Fruit fly (Drosophila melanogaster): ENCODE data around the gene CG1227.

The CG1227 gene

DNA sequence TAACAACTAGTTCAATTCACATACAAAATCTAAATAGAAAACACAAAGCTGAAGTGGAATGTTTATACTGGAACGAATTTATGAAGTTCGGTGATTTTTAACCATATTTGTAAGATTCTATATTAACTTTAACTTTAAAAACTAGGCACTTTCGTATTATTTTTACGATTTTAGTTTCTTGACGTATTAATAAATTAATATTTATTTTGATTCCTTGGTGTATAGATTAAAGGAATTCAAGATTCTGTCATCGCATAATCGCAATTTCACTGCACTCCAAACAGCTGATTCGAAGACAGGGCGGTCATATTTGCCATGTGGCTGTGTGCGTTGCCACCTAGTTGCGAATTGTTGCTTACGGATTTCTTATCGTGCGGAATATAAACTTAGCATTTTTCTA is at the start of gene CG1227, which contains the start of gene Dtwd2 (continued):
- TF ChIP-seq Ets65A (GFP tag), result no peak
- peak; percentile 93 for TF ChIP-seq CG34376 (GFP tag; optimal IDR thresholded peaks at IDR 0.05)
- TF ChIP-seq Xbp1 (GFP tag; optimal IDR thresholded peaks at IDR 0.05), result peak; percentile 88
- no peak for TF ChIP-seq CG4282 (GFP tag; optimal IDR thresholded peaks at IDR 0.05)
- peak; percentile 47; the same call in 1 of the 2 replicates for TF ChIP-seq Rx (GFP tag; IDR thresholded peaks at IDR 0.05)
- no peak for TF ChIP-seq CG2129 (GFP tag; IDR thresholded peaks at IDR 0.05; ENCODE audit: partially characterized antibody)
- peak; percentile 48 for TF ChIP-seq chn (GFP tag; optimal IDR thresholded peaks at IDR 0.05)
- TF ChIP-seq CG18599 (GFP tag; optimal IDR thresholded peaks at IDR 0.05), result peak; percentile 93
- TF ChIP-seq CG11093 (GFP tag; IDR thresholded peaks at IDR 0.05), result no peak
- peak; percentile 32 for TF ChIP-seq Ets97D (GFP tag; optimal IDR thresholded peaks at IDR 0.05)
- TF ChIP-seq klu (GFP tag; IDR thresholded peaks at IDR 0.05), result peak; percentile 67
- peak; percentile 89 for TF ChIP-seq CG7372 (GFP tag; IDR thresholded peaks at IDR 0.05)
- TF ChIP-seq CG4424 (GFP tag; optimal IDR thresholded peaks at IDR 0.05), result peak; percentile 81
- TF ChIP-seq Oli (tag; optimal IDR thresholded peaks at IDR 0.05), result peak; percentile 87
- TF ChIP-seq H15 (GFP tag; IDR thresholded peaks at IDR 0.05), result peak; percentile 78; the same call in 2 of the 3 replicates
- peak; percentile 69 for TF ChIP-seq CG2116 (GFP tag; optimal IDR thresholded peaks at IDR 0.05)
- TF ChIP-seq otp (GFP tag; IDR thresholded peaks at IDR 0.05), result peak; percentile 64; the same call in 2 of the 3 replicates
- TF ChIP-seq CG30431 (GFP tag; optimal IDR thresholded peaks at IDR 0.05), result peak; percentile 26
- TF ChIP-seq CG17802 (tag; optimal IDR thresholded peaks at IDR 0.05), result peak; percentile 49
- peak; percentile 96 for TF ChIP-seq ci (GFP tag; IDR thresholded peaks at IDR 0.05)
- peak; percentile 13 for TF ChIP-seq Bdp1 (GFP tag; optimal IDR thresholded peaks at IDR 0.05)
- no peak; the same call in 2 of the 3 replicates for TF ChIP-seq CG2199 (GFP tag; IDR thresholded peaks at IDR 0.05)
- peak; percentile 55; the same call in 1 of the 2 replicates for TF ChIP-seq CG10959 (GFP tag; IDR thresholded peaks at IDR 0.05)
- TF ChIP-seq CG43689 (GFP tag; IDR thresholded peaks at IDR 0.05), result peak; percentile 82
- TF ChIP-seq nerfin-2 (GFP tag; IDR thresholded peaks at IDR 0.05; ENCODE audit: partially characterized antibody), result no peak
- peak; percentile 83 for TF ChIP-seq wdn (GFP tag; IDR thresholded peaks at IDR 0.05)
- no peak; the same call in none of the 2 replicates for TF ChIP-seq CG31441 (GFP tag; IDR thresholded peaks at IDR 0.05)

DNA sequence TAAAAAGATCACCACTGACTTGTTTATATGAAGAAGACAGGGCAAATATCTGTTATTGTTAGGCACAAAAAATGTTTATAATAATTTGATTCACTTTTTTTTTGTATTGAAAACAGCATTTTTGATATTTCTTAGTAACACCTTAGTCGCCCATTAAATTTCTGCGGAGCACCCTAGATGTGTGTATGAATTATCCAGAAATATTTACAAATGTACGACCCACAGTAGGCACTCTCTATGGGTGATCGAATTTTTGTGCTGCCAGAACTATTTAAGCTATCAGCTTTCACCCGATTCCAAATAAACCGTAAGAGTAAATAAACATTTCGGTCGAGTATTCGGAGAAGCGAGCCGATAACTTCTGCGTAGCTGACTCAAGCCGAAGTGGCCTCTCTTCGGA is 36.1 kb upstream of the CG1227 start, which contains the start of gene RacGAP84C:
RacGAP84C (plus strand) TSS at position 301 of the 400 bp plus-strand sequence.
- no peak for TF ChIP-seq org-1 (GFP tag; optimal IDR thresholded peaks at IDR 0.05)
- no peak for TF ChIP-seq chinmo (GFP tag; IDR thresholded peaks at IDR 0.05; ENCODE audit: partially characterized antibody)
- TF ChIP-seq ab (GFP tag; optimal IDR thresholded peaks at IDR 0.05), result no peak
- no peak for TF ChIP-seq CG11695 (GFP tag; IDR thresholded peaks at IDR 0.05)
- TF ChIP-seq CG2712 (tag; optimal IDR thresholded peaks at IDR 0.05), result no peak
- no peak for TF ChIP-seq CG17186 (GFP tag; optimal IDR thresholded peaks at IDR 0.05)
- no peak for TF ChIP-seq gcm (GFP tag; optimal IDR thresholded peaks at IDR 0.05)
- no peak for TF ChIP-seq fd64A (GFP tag; optimal IDR thresholded peaks at IDR 0.05)
- no peak for TF ChIP-seq sqz (GFP tag; optimal IDR thresholded peaks at IDR 0.05)
- no peak for TF ChIP-seq CG34376 (GFP tag; optimal IDR thresholded peaks at IDR 0.05)
- TF ChIP-seq Dip3 (GFP tag; optimal IDR thresholded peaks at IDR 0.05), result no peak
- no peak for TF ChIP-seq Rx (GFP tag; IDR thresholded peaks at IDR 0.05)
- TF ChIP-seq CG16779 (GFP tag; IDR thresholded peaks at IDR 0.05), result no peak
- TF ChIP-seq Opbp (GFP tag; IDR thresholded peaks at IDR 0.05; ENCODE audit: partially characterized antibody), result no peak
- no peak for TF ChIP-seq da (GFP tag; optimal IDR thresholded peaks at IDR 0.05)
- no peak for TF ChIP-seq sug (tag; optimal IDR thresholded peaks at IDR 0.05)
- no peak for TF ChIP-seq ash1 (GFP tag; optimal IDR thresholded peaks at IDR 0.05)
- no peak for TF ChIP-seq nmo (GFP tag; optimal IDR thresholded peaks at IDR 0.05)
